Worm (Caenorhabditis elegans): Measurements from ENCODE around the gene R07B1.8.

DNA sequence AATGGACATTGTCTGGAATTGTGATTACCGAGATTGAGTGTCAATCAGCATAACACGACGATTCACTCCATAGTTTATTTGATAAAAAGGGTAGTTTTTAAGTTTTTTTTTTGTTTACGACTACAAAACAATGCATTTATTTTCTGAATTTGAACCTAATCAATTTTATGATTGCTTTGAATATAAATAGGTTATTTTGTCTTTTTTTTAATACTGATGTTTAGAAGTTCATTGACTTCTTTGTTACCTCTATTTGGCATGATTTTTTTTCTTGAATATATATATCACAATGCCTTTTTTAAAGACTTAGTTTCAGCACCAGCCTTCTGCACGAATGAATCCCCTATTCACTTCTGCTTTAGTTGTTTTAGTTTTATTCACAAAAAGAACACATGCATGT is 2.9 kb downstream of the R07B1.8 start, which contains the start of gene R07B1.13:
- TF ChIP-seq zag-1 (tag; optimal IDR thresholded peaks at IDR 0.05) (no peak), elt-1 (tag; optimal IDR thresholded peaks at IDR 0.05) (no peak), lin-39 (tag; optimal IDR thresholded peaks at IDR 0.05) (no peak), unc-39 (tag; optimal IDR thresholded peaks at IDR 0.05) (no peak), mdl-1 (tag; optimal IDR thresholded peaks at IDR 0.05) (no peak), alr-1 (tag; optimal IDR thresholded peaks at IDR 0.05) (no peak), fos-1 (tag; optimal IDR thresholded peaks at IDR 0.05) (no peak), nhr-11 (tag; optimal IDR thresholded peaks at IDR 0.05) (no peak), lin-13 (GFP tag; optimal IDR thresholded peaks at IDR 0.05) (no peak)

Data from whole organism, L2 larva.